Worm (Caenorhabditis elegans) whole organism, young adult: ENCODE data around the gene Y39A1A.17.

Experiments
- B0035.1 ChIP-seq: sonication (generic microtip); optimal IDR thresholded peaks from 2 replicates; lab custom pipeline; 2016; ENCODE audit warnings: missing genetic modification characterization, mild to moderate bottlenecking, missing compliant biosample characterization, missing genotype, missing genetic modification reagents
- B0261.1 ChIP-seq: sonication (generic microtip); optimal IDR thresholded peaks from 2 replicates; lab custom pipeline; 2016; ENCODE audit warnings: mild to moderate bottlenecking, missing genetic modification characterization, moderate library complexity, missing compliant biosample characterization
- F22D6.2 ChIP-seq: sonication (generic microtip); optimal IDR thresholded peaks from 2 replicates; lab custom pipeline; 2016; ENCODE audit warnings: mild to moderate bottlenecking, missing genetic modification characterization, missing compliant biosample characterization
- F33H1.4 ChIP-seq: fragments of 200-800 bp; sonication (Bioruptor generic); IDR thresholded peaks from 2 replicates; pipeline ENCODE4 v1.3.6; 2022; ENCODE audit warnings: missing genetic modification reagents, missing genetic modification characterization, missing compliant biosample characterization
- F49E8.2 ChIP-seq: sonication (generic microtip); optimal IDR thresholded peaks from 3 replicates; lab custom pipeline; 2017; ENCODE audit warnings: missing genetic modification characterization, mild to moderate bottlenecking, missing compliant biosample characterization, antibody characterized with exemption, moderate library complexity; ENCODE audit not compliant: insufficient read depth
- F57A8.1 ChIP-seq: fragments of 200-800 bp; sonication (Bioruptor generic); optimal IDR thresholded peaks from 2 replicates; lab custom pipeline; 2018; ENCODE audit warnings: mild to moderate bottlenecking, missing genetic modification characterization, moderate library complexity, missing compliant biosample characterization
- Y79H2A.3 ChIP-seq: fragments of 200-800 bp; sonication (Bioruptor generic); conservative IDR thresholded peaks from 2 replicates; pipeline ENCODE4 v1.3.6; 2022; ENCODE audit warnings: missing genetic modification reagents, missing genetic modification characterization, missing compliant biosample characterization
- Y95B8A.8 ChIP-seq: fragments of 200-800 bp; sonication (Bioruptor generic); IDR thresholded peaks from 2 replicates; pipeline ENCODE4 v1.3.6; 2022; ENCODE audit warnings: missing genetic modification reagents, missing genetic modification characterization, missing compliant biosample characterization
- akir-1 ChIP-seq: fragments of 200-800 bp; sonication (Bioruptor generic); optimal IDR thresholded peaks from 2 replicates; lab custom pipeline; 2018; ENCODE audit warnings: mild to moderate bottlenecking, missing genetic modification characterization, moderate library complexity, missing compliant biosample characterization
- aptf-3 ChIP-seq: fragments of 200-800 bp; sonication (Bioruptor generic); IDR thresholded peaks from 2 replicates; pipeline ENCODE4 v1.3.6; 2022; ENCODE audit warnings: missing genetic modification characterization, missing compliant biosample characterization
- atf-7 ChIP-seq: sonication (generic microtip); optimal IDR thresholded peaks from 2 replicates; lab custom pipeline; 2017; ENCODE audit warnings: mild to moderate bottlenecking, missing genetic modification characterization, missing compliant biosample characterization
- athp-1 ChIP-seq: sonication (generic microtip); optimal IDR thresholded peaks from 2 replicates; lab custom pipeline; 2017; ENCODE audit warnings: mild to moderate bottlenecking, missing genetic modification characterization, missing compliant biosample characterization
- attf-6 ChIP-seq: fragments of 200-800 bp; sonication (Bioruptor generic); IDR thresholded peaks from 2 replicates; pipeline ENCODE4 v1.3.6; 2022; ENCODE audit warnings: missing genetic modification reagents, missing genetic modification characterization, missing compliant biosample characterization
- ceh-79 ChIP-seq: sonication (generic microtip); optimal IDR thresholded peaks from 2 replicates; lab custom pipeline; 2017; ENCODE audit warnings: mild to moderate bottlenecking, missing genetic modification characterization, missing compliant biosample characterization
- chd-7 ChIP-seq: sonication (generic microtip); optimal IDR thresholded peaks from 2 replicates; lab custom pipeline; 2016; ENCODE audit warnings: mild to moderate bottlenecking, missing genetic modification characterization, moderate library complexity, missing compliant biosample characterization
- dpl-1 ChIP-seq: fragments of 150-350 bp; optimal IDR thresholded peaks from 2 replicates; lab custom pipeline; 2014; ENCODE audit warnings: missing biosample characterization, missing genetic modification reagents, missing genetic modification characterization
- egl-44 ChIP-seq: fragments of 200-800 bp; sonication (Bioruptor generic); IDR thresholded peaks from 2 replicates; pipeline ENCODE4 v1.3.6; 2022; ENCODE audit warnings: missing genetic modification reagents, missing genetic modification characterization, missing compliant biosample characterization
- gei-17 ChIP-seq: fragments of 200-800 bp; sonication (Bioruptor generic); optimal IDR thresholded peaks from 2 replicates; lab custom pipeline; 2018; ENCODE audit warnings: mild to moderate bottlenecking, missing genetic modification characterization, missing compliant biosample characterization
- him-1 ChIP-seq: sonication (generic microtip); optimal IDR thresholded peaks from 2 replicates; lab custom pipeline; 2016; ENCODE audit warnings: missing genotype, missing genetic modification reagents, missing genetic modification characterization, missing compliant biosample characterization
- hlh-12 ChIP-seq: sonication (generic microtip); optimal IDR thresholded peaks from 2 replicates; lab custom pipeline; 2016; ENCODE audit warnings: missing genetic modification characterization, missing compliant biosample characterization
- hlh-26 ChIP-seq: fragments of 200-800 bp; sonication (Bioruptor generic); conservative IDR thresholded peaks from 2 replicates; pipeline ENCODE4 v1.3.6; 2022; ENCODE audit warnings: missing genetic modification reagents, missing genetic modification characterization, missing compliant biosample characterization
- hmg-20 ChIP-seq: fragments of 200-800 bp; sonication (Bioruptor generic); IDR thresholded peaks from 2 replicates; pipeline ENCODE4 v1.3.6; 2022; ENCODE audit warnings: missing genetic modification reagents, missing genetic modification characterization, missing compliant biosample characterization
- lag-1 ChIP-seq: fragments of 200-800 bp; sonication (Bioruptor generic); IDR thresholded peaks from 2 replicates; pipeline ENCODE4 v1.3.6; 2022; ENCODE audit warnings: missing genetic modification reagents, missing genetic modification characterization, missing compliant biosample characterization
- let-526 ChIP-seq: fragments of 200-800 bp; sonication (Bioruptor generic); IDR thresholded peaks from 2 replicates; pipeline ENCODE4 v1.3.6; 2022; ENCODE audit warnings: missing genetic modification reagents, missing genetic modification characterization, missing compliant biosample characterization
- lin-26 ChIP-seq: fragments of 200-800 bp; sonication (Bioruptor generic); IDR thresholded peaks from 2 replicates; pipeline ENCODE4 v1.3.6; 2022; ENCODE audit warnings: missing genetic modification reagents, missing genetic modification characterization, missing compliant biosample characterization
- lin-35 ChIP-seq, 3 experiments: fragments of 150-350 bp in 2 of 3; sonication (generic microtip) in 1 of 3; optimal IDR thresholded peaks; 2 replicates each; lab custom pipeline; 2014 to 2018; ENCODE audit warnings: missing biosample characterization in 3 of 3, missing genetic modification characterization in 3 of 3, missing genetic modification reagents in 3 of 3
- lir-1 ChIP-seq: fragments of 200-800 bp; sonication (Bioruptor generic); conservative IDR thresholded peaks from 2 replicates; pipeline ENCODE4 v1.3.6; 2022; ENCODE audit warnings: missing genetic modification reagents, missing genetic modification characterization, missing compliant biosample characterization
- lsl-1 ChIP-seq: fragments of 200-800 bp; sonication (Bioruptor generic); optimal IDR thresholded peaks from 2 replicates; lab custom pipeline; 2018; ENCODE audit warnings: mild to moderate bottlenecking, missing genetic modification characterization, moderate library complexity, missing compliant biosample characterization
- madf-10 ChIP-seq: sonication (generic microtip); optimal IDR thresholded peaks from 2 replicates; lab custom pipeline; 2016; ENCODE audit warnings: mild to moderate bottlenecking, missing genetic modification characterization, missing compliant biosample characterization
- madf-6 ChIP-seq: fragments of 200-800 bp; sonication (Bioruptor generic); IDR thresholded peaks from 2 replicates; pipeline ENCODE4 v1.3.6; 2022; ENCODE audit warnings: missing genetic modification reagents, missing genetic modification characterization, missing compliant biosample characterization
- madf-8 ChIP-seq: fragments of 200-800 bp; sonication (Bioruptor generic); conservative IDR thresholded peaks from 2 replicates; pipeline ENCODE4 v1.3.6; 2022; ENCODE audit warnings: missing genetic modification reagents, missing genetic modification characterization, missing compliant biosample characterization
- mel-28 ChIP-seq: sonication (generic microtip); optimal IDR thresholded peaks from 2 replicates; lab custom pipeline; 2016; ENCODE audit warnings: borderline replicate concordance, mild to moderate bottlenecking, missing genetic modification characterization, missing compliant biosample characterization
- mes-4 ChIP-seq: sonication (generic microtip); optimal IDR thresholded peaks from 2 replicates; lab custom pipeline; 2016; ENCODE audit warnings: missing genotype, missing genetic modification characterization, missing compliant biosample characterization
- pha-4 ChIP-seq: fragments of 150-350 bp; sonication (generic microtip); optimal IDR thresholded peaks from 2 replicates; lab custom pipeline; 2014; ENCODE audit warnings: missing biosample characterization, missing genetic modification reagents, missing genetic modification characterization
- rpc-1 ChIP-seq, 2 experiments: fragments of 150-350 bp in 1 of 2; sonication (generic microtip) in 1 of 2; optimal IDR thresholded peaks; 2 replicates each; lab custom pipeline; 2014 to 2018; ENCODE audit warnings: missing biosample characterization in 1 of 2, missing genetic modification characterization in 1 of 2, missing genetic modification reagents in 1 of 2, missing genotype in 1 of 2
- sdz-38 ChIP-seq: sonication (generic microtip); optimal IDR thresholded peaks from 2 replicates; lab custom pipeline; 2016; ENCODE audit warnings: missing genotype, missing genetic modification characterization, missing compliant biosample characterization
- snpc-1.1 ChIP-seq: sonication (generic microtip); optimal IDR thresholded peaks from 2 replicates; lab custom pipeline; 2017; ENCODE audit warnings: missing genetic modification characterization, mild to moderate bottlenecking, missing compliant biosample characterization, antibody characterized with exemption, moderate library complexity, missing genotype, missing genetic modification reagents; ENCODE audit not compliant: insufficient read depth
- snpc-4 ChIP-seq, 5 experiments: fragments of 150-350 bp in 1 of 5; sonication (generic microtip) in 4 of 5; optimal IDR thresholded peaks; 2 replicates each; lab custom pipeline; 2014 to 2018; ENCODE audit warnings: missing genetic modification characterization in 5 of 5, missing biosample characterization in 3 of 5, antibody characterized with exemption in 2 of 5, mild to moderate bottlenecking in 2 of 5, missing compliant biosample characterization in 2 of 5, missing genotype in 2 of 5, moderate library complexity in 2 of 5, missing genetic modification reagents in 1 of 5
- sptf-2 ChIP-seq: fragments of 200-800 bp; sonication (Bioruptor generic); optimal IDR thresholded peaks from 2 replicates; lab custom pipeline; 2018; ENCODE audit warnings: mild to moderate bottlenecking, missing genetic modification characterization, missing compliant biosample characterization
- tbp1 ChIP-seq: fragments of 200-800 bp; sonication (Bioruptor generic); optimal IDR thresholded peaks from 2 replicates; lab custom pipeline; 2018; ENCODE audit warnings: mild to moderate bottlenecking, missing genetic modification characterization, missing compliant biosample characterization
- zfh-2 ChIP-seq: fragments of 200-800 bp; sonication (Bioruptor generic); conservative IDR thresholded peaks from 2 replicates; pipeline ENCODE4 v1.3.6; 2022; ENCODE audit warnings: missing genetic modification reagents, missing genetic modification characterization, missing compliant biosample characterization
- zim-3 ChIP-seq: sonication (generic microtip); optimal IDR thresholded peaks from 2 replicates; lab custom pipeline; 2017; ENCODE audit warnings: mild to moderate bottlenecking, missing genetic modification characterization, moderate library complexity, missing compliant biosample characterization
- ztf-22 ChIP-seq: fragments of 200-800 bp; sonication (Bioruptor generic); optimal IDR thresholded peaks from 2 replicates; lab custom pipeline; 2018; ENCODE audit warnings: mild to moderate bottlenecking, missing genetic modification characterization, moderate library complexity, missing compliant biosample characterization
- ztf-26 ChIP-seq: sonication (generic microtip); optimal IDR thresholded peaks from 2 replicates; lab custom pipeline; 2017; ENCODE audit warnings: missing genetic modification characterization, missing compliant biosample characterization

Y39A1A.17 gene

ce11 chrIII:10708484-10708883, 17.6 kb upstream of the Y39A1A.17 start (continued):
- no peak for TF ChIP-seq let-526 (GFP tag; lab: Robert Waterston, UW)
- TF ChIP-seq athp-1 (tag; lab: Kevin White, UChicago), result no peak
- 0 out of 2 replicates have a peak, but pooled peaks have one; percentile 52 for TF ChIP-seq Y79H2A.3
- TF ChIP-seq atf-7 (tag; lab: Kevin White, UChicago), result no peak
- no peak for TF ChIP-seq F57A8.1 (GFP tag; lab: Kevin White, UChicago)
- TF ChIP-seq, all 124 proteins: peak for 5

- no peak for TF ChIP-seq F33H1.4
- TF ChIP-seq madf-8 (GFP tag; lab: Robert Waterston, UW), result no peak
- no peak for TF ChIP-seq chd-7 (tag; lab: Kevin White, UChicago)
- no peak for TF ChIP-seq lin-26 (GFP tag; lab: Robert Waterston, UW)
- no peak for TF ChIP-seq ztf-22
- no peak for TF ChIP-seq pha-4 (tag; lab: Kevin White, UChicago)
- TF ChIP-seq B0261.1, result no peak
- no peak for TF ChIP-seq madf-6 (GFP tag; lab: Robert Waterston, UW)
Observed at ce11 chrIII:10707461-10707860, 16.5 kb upstream of the Y39A1A.17 start, which contains the start of gene mrpl-12. mrpl-12 (plus strand) TSS chrIII:10707761.

ce11 chrIII:10706972-10707438, 16.1 kb upstream of the Y39A1A.17 start, which contains the start of the genes Y39A1A.21 and Y39A1A.22:
Y39A1A.21 (minus strand) TSS chrIII:10707022.
Y39A1A.22 (minus strand) TSS chrIII:10707028.
- TF ChIP-seq tbp1 (GFP tag; lab: Kevin White, UChicago) (peak; percentile 59), lin-35 (GFP tag; optimal IDR thresholded peaks at IDR 0.05; lab: Kevin White, UChicago) (peak in 1 of 3 experiments; percentile 78), egl-44 (GFP tag; lab: Robert Waterston, UW) (peak; percentile 65; the same call in 1 of the 2 replicates), ztf-26 (peak; percentile 41), dpl-1 (GFP tag; lab: Kevin White, UChicago) (no peak), madf-6 (GFP tag; lab: Robert Waterston, UW) (peak; percentile 84), sdz-38 (tag; lab: Kevin White, UChicago) (no peak), zfh-2 (no peak), hlh-26 (no peak), lsl-1 (GFP tag; lab: Kevin White, UChicago) (peak; percentile 71), lir-1 (GFP tag; lab: Robert Waterston, UW) (peak; percentile 11; the same call in 1 of the 2 replicates), gei-17 (GFP tag; lab: Kevin White, UChicago) (no peak), F22D6.2 (tag; lab: Kevin White, UChicago) (no peak), snpc-4 (GFP tag; optimal IDR thresholded peaks at IDR 0.05; lab: Kevin White, UChicago) (no peak), snpc-4 (tag; optimal IDR thresholded peaks at IDR 0.05; lab: Kevin White, UChicago) (peak; percentile 40 to 59 (median 48)), Y95B8A.8 (GFP tag; lab: Robert Waterston, UW) (peak; percentile 43; the same call in 1 of the 2 replicates), mes-4 (no peak), ztf-22 (no peak), akir-1 (GFP tag; lab: Kevin White, UChicago) (no peak), let-526 (GFP tag; lab: Robert Waterston, UW) (no peak), mel-28 (no peak), lag-1 (GFP tag; lab: Robert Waterston, UW) (no peak), F49E8.2 (tag; lab: Kevin White, UChicago) (no peak), zim-3 (tag; lab: Kevin White, UChicago) (no peak), hlh-12 (tag; lab: Kevin White, UChicago) (no peak), Y79H2A.3 (no peak), ceh-79 (no peak), hmg-20 (peak; percentile 74), attf-6 (GFP tag; lab: Robert Waterston, UW) (no peak), madf-10 (tag; lab: Kevin White, UChicago) (peak; percentile 16), B0035.1 (tag; lab: Kevin White, UChicago) (no peak), sptf-2 (GFP tag; lab: Kevin White, UChicago) (no peak), snpc-1.1 (tag; lab: Kevin White, UChicago) (no peak), him-1 (tag; lab: Kevin White, UChicago) (peak; percentile 73), aptf-3 (GFP tag; lab: Robert Waterston, UW) (no peak), rpc-1 (optimal IDR thresholded peaks at IDR 0.05; lab: Kevin White, UChicago) (no peak), rpc-1 (tag; optimal IDR thresholded peaks at IDR 0.05; lab: Kevin White, UChicago) (no peak)
